Worm (Caenorhabditis elegans): Measurements from ENCODE around the gene phf-34.

DNA sequence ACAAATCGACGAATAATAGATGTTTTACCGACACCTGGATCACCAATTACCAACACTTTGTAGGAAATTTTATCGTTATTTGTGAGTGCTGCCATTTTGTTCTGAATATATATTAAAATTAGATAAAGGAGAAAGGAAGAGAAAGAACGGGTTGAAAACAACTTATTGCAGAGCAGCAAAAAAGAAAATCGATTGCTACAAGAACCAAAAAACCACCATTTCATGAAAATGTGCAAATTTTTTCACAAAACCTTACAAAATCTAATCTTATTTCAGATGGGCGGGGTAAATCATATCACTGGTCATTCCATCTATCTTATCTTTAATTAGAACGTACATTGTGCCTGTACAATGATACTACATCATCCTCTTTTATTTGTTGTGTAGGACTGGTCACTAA lies 17.2 kb downstream of the phf-34 start, which contains the start of gene glo-1:
- no peak for TF ChIP-seq cebp-1 (GFP tag; IDR thresholded peaks at IDR 0.05)
- TF ChIP-seq cebp-1 (tag; optimal IDR thresholded peaks at IDR 0.05), result no peak
- TF ChIP-seq pha-4 (tag; optimal IDR thresholded peaks at IDR 0.05), result no peak
- no peak for TF ChIP-seq dpl-1 (GFP tag; optimal IDR thresholded peaks at IDR 0.05)
- no peak for TF ChIP-seq F39B2.1 (GFP tag; IDR thresholded peaks at IDR 0.05)
- TF ChIP-seq C06A6.2 (GFP tag; conservative IDR thresholded peaks at IDR 0.05), result no peak
- TF ChIP-seq Y56A3A.18 (GFP tag; IDR thresholded peaks at IDR 0.05), result no peak
- no peak for TF ChIP-seq ets-4 (GFP tag; optimal IDR thresholded peaks at IDR 0.05)
- no peak for TF ChIP-seq him-1 (tag; optimal IDR thresholded peaks at IDR 0.05)
- TF ChIP-seq B0035.1 (tag; optimal IDR thresholded peaks at IDR 0.05), result no peak
- TF ChIP-seq rcor-1 (GFP tag; IDR thresholded peaks at IDR 0.05), result no peak
- TF ChIP-seq repo-1 (tag; optimal IDR thresholded peaks at IDR 0.05), result no peak
